Fruit fly (Drosophila melanogaster): ENCODE measurements around the gene DNAlig4.

DNA sequence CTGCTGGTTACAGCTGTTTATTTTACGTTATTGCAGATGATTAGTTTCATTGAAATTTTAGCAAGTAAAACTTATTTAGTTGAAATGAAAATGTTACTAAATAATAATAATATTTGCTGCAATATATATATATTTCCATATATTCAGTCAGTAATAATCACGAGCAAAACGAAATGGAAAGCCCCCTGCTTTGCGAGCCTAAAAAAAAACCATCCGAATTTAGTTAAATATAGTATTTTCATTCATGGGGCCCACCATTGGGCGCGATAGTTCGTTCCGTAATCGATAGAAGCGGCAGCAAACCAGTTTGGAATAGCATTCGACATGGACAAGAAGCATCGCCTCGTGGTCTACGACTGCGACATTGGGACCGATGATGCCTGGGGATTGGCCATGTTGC is 15.0 kb upstream of the DNAlig4 start, which contains the start of gene CG11158:
- TF ChIP-seq spab (GFP tag; optimal IDR thresholded peaks at IDR 0.05) (no peak), CG3919 (GFP tag; optimal IDR thresholded peaks at IDR 0.05) (no peak), CG6808 (GFP tag; optimal IDR thresholded peaks at IDR 0.05) (no peak), Lpt (GFP tag; optimal IDR thresholded peaks at IDR 0.05) (no peak), cyc (GFP tag; optimal IDR thresholded peaks at IDR 0.05) (no peak), Sox102F (GFP tag; optimal IDR thresholded peaks at IDR 0.05) (no peak), CG4318 (GFP tag; optimal IDR thresholded peaks at IDR 0.05) (no peak)
